Fruit fly (Drosophila melanogaster): Measurements from ENCODE around the gene Pdp.

DNA sequence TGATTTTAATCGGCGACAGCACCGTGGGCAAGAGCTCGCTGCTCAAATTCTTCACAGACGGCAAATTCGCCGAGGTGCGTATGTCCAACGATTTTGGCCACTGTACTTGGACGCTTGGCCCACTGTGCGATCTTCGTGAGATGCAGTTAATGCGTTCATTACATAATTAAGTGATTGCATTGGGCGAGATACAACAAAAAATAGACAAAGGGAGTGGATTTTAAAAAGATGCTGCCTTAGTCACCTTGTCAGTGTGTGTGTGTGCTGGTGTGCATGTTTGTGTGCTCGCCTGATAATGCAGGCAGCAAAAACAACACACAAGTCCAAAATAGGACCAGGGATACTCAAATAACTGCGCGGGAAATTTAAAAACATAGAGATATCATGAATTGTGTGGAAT lies 811 bp upstream of the Pdp start:
- TF ChIP-seq Dll (optimal IDR thresholded peaks at IDR 0.05) (no peak), psq (optimal IDR thresholded peaks at IDR 0.05) (no peak), usp (GFP tag; optimal IDR thresholded peaks at IDR 0.05) (no peak), EcR (GFP tag; optimal IDR thresholded peaks at IDR 0.05) (no peak)
